Worm (Caenorhabditis elegans) whole organism, early embryonic: ENCODE results near the gene srd-69.

Experiments
- ama-1 ChIP-seq: fragments of 150-350 bp; optimal IDR thresholded peaks from 2 replicates; lab custom pipeline; 2014
- ceh-13 ChIP-seq: fragments of 200-800 bp; sonication (Bioruptor generic); optimal IDR thresholded peaks from 2 replicates; lab custom pipeline; 2018; ENCODE audit warnings: mild to moderate bottlenecking, missing genetic modification characterization, missing compliant biosample characterization
- ceh-36 ChIP-seq: sonication (generic microtip); optimal IDR thresholded peaks from 2 replicates; lab custom pipeline; 2016; ENCODE audit warnings: missing genetic modification characterization, inconsistent platforms, missing compliant biosample characterization
- hmbx-1 ChIP-seq: sonication (generic microtip); optimal IDR thresholded peaks from 2 replicates; lab custom pipeline; 2016; ENCODE audit warnings: mild to moderate bottlenecking, missing genetic modification characterization, missing compliant biosample characterization
- hmg-4 ChIP-seq: fragments of 200-800 bp; sonication (Bioruptor generic); optimal IDR thresholded peaks from 2 replicates; lab custom pipeline; 2018; ENCODE audit warnings: mild to moderate bottlenecking, missing genetic modification characterization, missing compliant biosample characterization
- hnd-1 ChIP-seq: sonication (generic microtip); optimal IDR thresholded peaks from 2 replicates; lab custom pipeline; 2016; ENCODE audit warnings: missing genetic modification characterization, missing compliant biosample characterization
- scrt-1 ChIP-seq: fragments of 200-800 bp; sonication (Bioruptor generic); IDR thresholded peaks from 2 replicates; pipeline ENCODE4 v1.3.6; 2022; ENCODE audit warnings: missing genetic modification characterization, missing compliant biosample characterization

ce11 chrIII:2316439-2316838 lies 46.3 kb upstream of the srd-69 start:
- TF ChIP-seq scrt-1 (GFP tag; lab: Robert Waterston, UW) (no peak), ceh-36 (no peak), hnd-1 (tag; lab: Kevin White, UChicago) (no peak), ama-1 (no peak), ceh-13 (no peak), hmbx-1 (no peak), hmg-4 (GFP tag; lab: Kevin White, UChicago) (no peak)
